Worm (Caenorhabditis elegans) whole organism, young adult: ENCODE results near the gene T26A8.3.

Experiments used
- Y95B8A.8 ChIP-seq: fragments of 200-800 bp; sonication (Bioruptor generic); IDR thresholded peaks from 2 replicates; pipeline ENCODE4 v1.3.6; 2022; ENCODE audit warnings: missing genetic modification reagents, missing genetic modification characterization, missing compliant biosample characterization
- akir-1 ChIP-seq: fragments of 200-800 bp; sonication (Bioruptor generic); optimal IDR thresholded peaks from 2 replicates; lab custom pipeline; 2018; ENCODE audit warnings: mild to moderate bottlenecking, missing genetic modification characterization, moderate library complexity, missing compliant biosample characterization
- ama-1 ChIP-seq, 3 experiments: fragments of 150-350 bp in 1 of 3; sonication (generic microtip) in 2 of 3; optimal IDR thresholded peaks; 2 replicates each; lab custom pipeline; 2014 to 2018; ENCODE audit warnings: missing biosample characterization in 2 of 3, missing genetic modification characterization in 2 of 3, missing genetic modification reagents in 2 of 3
- dpl-1 ChIP-seq: fragments of 150-350 bp; optimal IDR thresholded peaks from 2 replicates; lab custom pipeline; 2014; ENCODE audit warnings: missing biosample characterization, missing genetic modification reagents, missing genetic modification characterization
- ets-4 ChIP-seq: fragments of 200-800 bp; sonication (Bioruptor generic); optimal IDR thresholded peaks from 2 replicates; lab custom pipeline; 2018; ENCODE audit warnings: mild to moderate bottlenecking, missing genetic modification characterization, missing compliant biosample characterization
- gei-17 ChIP-seq: fragments of 200-800 bp; sonication (Bioruptor generic); optimal IDR thresholded peaks from 2 replicates; lab custom pipeline; 2018; ENCODE audit warnings: mild to moderate bottlenecking, missing genetic modification characterization, missing compliant biosample characterization
- him-1 ChIP-seq: sonication (generic microtip); optimal IDR thresholded peaks from 2 replicates; lab custom pipeline; 2016; ENCODE audit warnings: missing genotype, missing genetic modification reagents, missing genetic modification characterization, missing compliant biosample characterization
- hlh-12 ChIP-seq: sonication (generic microtip); optimal IDR thresholded peaks from 2 replicates; lab custom pipeline; 2016; ENCODE audit warnings: missing genetic modification characterization, missing compliant biosample characterization
- let-607 ChIP-seq, 2 experiments: fragments of 200-800 bp in 1 of 2; sonication (Bioruptor generic) in 1 of 2; sonication (generic microtip) in 1 of 2; optimal IDR thresholded peaks; 2 replicates each; lab custom pipeline; 2016 to 2018; ENCODE audit warnings: mild to moderate bottlenecking in 2 of 2, missing compliant biosample characterization in 2 of 2, missing genetic modification characterization in 2 of 2, moderate library complexity in 2 of 2, missing genotype in 1 of 2
- nfya-1 ChIP-seq: sonication (generic microtip); optimal IDR thresholded peaks from 2 replicates; lab custom pipeline; 2017; ENCODE audit warnings: antibody characterized with exemption, missing compliant biosample characterization, missing genetic modification characterization, borderline replicate concordance; ENCODE audit not compliant: insufficient read depth
- tlf-1 ChIP-seq: fragments of 200-800 bp; sonication (Bioruptor generic); optimal IDR thresholded peaks from 2 replicates; lab custom pipeline; 2018; ENCODE audit warnings: mild to moderate bottlenecking, missing genetic modification characterization, missing compliant biosample characterization
- ztf-22 ChIP-seq: fragments of 200-800 bp; sonication (Bioruptor generic); optimal IDR thresholded peaks from 2 replicates; lab custom pipeline; 2018; ENCODE audit warnings: mild to moderate bottlenecking, missing genetic modification characterization, moderate library complexity, missing compliant biosample characterization

- no peak for TF ChIP-seq ztf-22 (GFP tag; lab: Kevin White, UChicago)
- no peak for TF ChIP-seq akir-1 (GFP tag; lab: Kevin White, UChicago)
- no peak for TF ChIP-seq ets-4
- no peak for TF ChIP-seq Y95B8A.8 (GFP tag; lab: Robert Waterston, UW)
- TF ChIP-seq dpl-1 (GFP tag; lab: Kevin White, UChicago), result no peak
- no peak for TF ChIP-seq let-607 (tag; optimal IDR thresholded peaks at IDR 0.05; lab: Kevin White, UChicago)
- no peak for TF ChIP-seq ama-1 (optimal IDR thresholded peaks at IDR 0.05; lab: Kevin White, UChicago)
- no peak for TF ChIP-seq ama-1 (GFP tag; optimal IDR thresholded peaks at IDR 0.05; lab: Kevin White, UChicago)
- no peak for TF ChIP-seq hlh-12 (tag; lab: Kevin White, UChicago)
- TF ChIP-seq gei-17, result no peak
- no peak for TF ChIP-seq nfya-1 (tag; lab: Kevin White, UChicago)
- no peak for TF ChIP-seq tlf-1
- no peak for TF ChIP-seq him-1 (tag; lab: Kevin White, UChicago)
Observed at ce11 chrIV:8463716-8464115, 37.3 kb upstream of the T26A8.3 start, which contains the start of gene str-176.
